Fruit fly (Drosophila melanogaster) whole organism, embryonic: ENCODE measurements around the gene Sb.

ENCODE experiments used
- Blimp-1 ChIP-seq: fragments of 200-800 bp; sonication (Bioruptor generic); optimal IDR thresholded peaks from 3 replicates; lab custom pipeline; 2018; ENCODE audit warnings: missing biosample characterization, missing genetic modification characterization, mild to moderate bottlenecking, moderate library complexity, missing genetic modification reagents
- C15 ChIP-seq: fragments of 200-800 bp; sonication (Bioruptor generic); IDR thresholded peaks from 3 replicates; pipeline ENCODE4 v1.3.6; 2022; ENCODE audit warnings: missing biosample characterization, missing genetic modification characterization
- CG10321 ChIP-seq: fragments of 200-800 bp; sonication (Bioruptor generic); IDR thresholded peaks from 2 replicates; pipeline ENCODE4 v1.3.6; 2022; ENCODE audit warnings: missing biosample characterization, missing genetic modification characterization
- CG11093 ChIP-seq: fragments of 200-800 bp; sonication (Bioruptor generic); IDR thresholded peaks from 3 replicates; pipeline ENCODE4 v1.3.6; 2022; ENCODE audit warnings: missing biosample characterization, missing genetic modification characterization
- CG12299 ChIP-seq: fragments of 200-800 bp; sonication (Bioruptor generic); optimal IDR thresholded peaks from 2 replicates; lab custom pipeline; 2018; ENCODE audit warnings: missing biosample characterization, mild to moderate bottlenecking, missing genetic modification characterization
- CG14710 ChIP-seq: fragments of 200-800 bp; sonication (Bioruptor generic); optimal IDR thresholded peaks from 3 replicates; lab custom pipeline; 2019; ENCODE audit warnings: missing biosample characterization, mild to moderate bottlenecking, missing genetic modification characterization, moderate library complexity
- CG1602 ChIP-seq: fragments of 200-800 bp; sonication (Bioruptor generic); optimal IDR thresholded peaks from 3 replicates; lab custom pipeline; 2016; ENCODE audit warnings: missing biosample characterization, missing genetic modification characterization
- CG16863 ChIP-seq: fragments of 200-800 bp; sonication (Bioruptor generic); optimal IDR thresholded peaks from 3 replicates; lab custom pipeline; 2016; ENCODE audit warnings: missing biosample characterization, missing genetic modification characterization
- CG17186 ChIP-seq: fragments of 200-800 bp; sonication (Bioruptor generic); optimal IDR thresholded peaks from 3 replicates; lab custom pipeline; 2017; ENCODE audit warnings: missing biosample characterization, missing genetic modification reagents, missing genetic modification characterization
- CG17328 ChIP-seq: fragments of 200-800 bp; sonication (Bioruptor generic); IDR thresholded peaks from 2 replicates; pipeline ENCODE4 v1.3.6; 2022; ENCODE audit warnings: missing biosample characterization, missing genetic modification characterization
- CG17612 ChIP-seq: fragments of 200-800 bp; sonication (Bioruptor generic); IDR thresholded peaks from 2 replicates; pipeline ENCODE4 v1.3.6; 2022; ENCODE audit warnings: missing biosample characterization, missing genetic modification characterization
- CG2120 ChIP-seq: fragments of 200-800 bp; sonication (Bioruptor generic); optimal IDR thresholded peaks from 3 replicates; lab custom pipeline; 2016; ENCODE audit warnings: missing biosample characterization, missing genetic modification characterization
- CG31441 ChIP-seq: fragments of 200-800 bp; sonication (Bioruptor generic); IDR thresholded peaks from 2 replicates; pipeline ENCODE4 v1.3.6; 2022; ENCODE audit warnings: missing biosample characterization, missing genetic modification characterization
- CG3726 ChIP-seq: fragments of 200-800 bp; sonication (Bioruptor generic); IDR thresholded peaks from 3 replicates; pipeline ENCODE4, ENCODE4 v1.3.6; 2022; ENCODE audit warnings: missing biosample characterization, missing genetic modification characterization
- CG5180 ChIP-seq: fragments of 200-800 bp; sonication (Bioruptor generic); optimal IDR thresholded peaks from 3 replicates; lab custom pipeline; 2017; ENCODE audit warnings: missing biosample characterization, missing genetic modification characterization, mild to moderate bottlenecking, moderate library complexity, missing genetic modification reagents
- CG5245 ChIP-seq: fragments of 200-800 bp; sonication (Bioruptor generic); optimal IDR thresholded peaks from 3 replicates; lab custom pipeline; 2016; ENCODE audit warnings: missing biosample characterization, missing genetic modification characterization
- CG5953 ChIP-seq: fragments of 200-800 bp; sonication (Bioruptor generic); IDR thresholded peaks from 2 replicates; pipeline ENCODE4 v1.3.6; 2022; ENCODE audit warnings: missing biosample characterization, missing genetic modification characterization
- CG6854 ChIP-seq: fragments of 200-800 bp; sonication (Bioruptor generic); optimal IDR thresholded peaks from 3 replicates; lab custom pipeline; 2017; ENCODE audit warnings: missing biosample characterization, mild to moderate bottlenecking, missing genetic modification characterization
- CG7357 ChIP-seq: fragments of 200-800 bp; sonication (Bioruptor generic); IDR thresholded peaks from 3 replicates; pipeline ENCODE4 v1.3.6; 2022; ENCODE audit warnings: missing biosample characterization, missing genetic modification characterization
- CG9215 ChIP-seq: fragments of 200-800 bp; sonication (Bioruptor generic); IDR thresholded peaks from 2 replicates; pipeline ENCODE4 v1.3.6; 2022; ENCODE audit warnings: missing biosample characterization, missing genetic modification characterization
- CG9797 ChIP-seq: fragments of 200-800 bp; sonication (Bioruptor generic); optimal IDR thresholded peaks from 3 replicates; lab custom pipeline; 2018; ENCODE audit warnings: missing biosample characterization, mild to moderate bottlenecking, missing genetic modification characterization
- Camta ChIP-seq: fragments of 200-800 bp; sonication (Bioruptor generic); optimal IDR thresholded peaks from 2 replicates; lab custom pipeline; 2016; ENCODE audit warnings: missing biosample characterization, missing genetic modification characterization
- Dip3 ChIP-seq: fragments of 200-800 bp; sonication (Bioruptor generic); optimal IDR thresholded peaks from 3 replicates; lab custom pipeline; 2016; ENCODE audit warnings: missing biosample characterization, missing genetic modification characterization
- Doc3 ChIP-seq: fragments of 200-800 bp; sonication (Bioruptor generic); IDR thresholded peaks from 3 replicates; pipeline ENCODE4 v1.3.6; 2022; ENCODE audit warnings: missing biosample characterization, missing genetic modification characterization; ENCODE audit not compliant: partially characterized antibody
- Ets97D ChIP-seq: fragments of 200-800 bp; sonication (Bioruptor generic); optimal IDR thresholded peaks from 3 replicates; lab custom pipeline; 2016; ENCODE audit warnings: missing biosample characterization, missing genetic modification characterization
- Fer1 ChIP-seq: fragments of 200-800 bp; sonication (Bioruptor generic); optimal IDR thresholded peaks from 2 replicates; lab custom pipeline; 2017; ENCODE audit warnings: missing biosample characterization, mild to moderate bottlenecking, missing genetic modification characterization
- Gsc ChIP-seq: fragments of 200-800 bp; sonication (Bioruptor generic); IDR thresholded peaks from 2 replicates; pipeline ENCODE4 v1.3.6; 2022; ENCODE audit warnings: missing biosample characterization, missing genetic modification characterization
- HLH54F ChIP-seq: fragments of 200-800 bp; sonication (Bioruptor generic); optimal IDR thresholded peaks from 3 replicates; lab custom pipeline; 2016; ENCODE audit warnings: missing biosample characterization, missing genetic modification characterization
- Hand ChIP-seq: fragments of 200-800 bp; sonication (Bioruptor generic); optimal IDR thresholded peaks from 2 replicates; lab custom pipeline; 2017; ENCODE audit warnings: mild to moderate bottlenecking, missing biosample characterization, missing genetic modification reagents, missing genetic modification characterization
- Hsf ChIP-seq: fragments of 200-800 bp; sonication (Bioruptor generic); optimal IDR thresholded peaks from 3 replicates; lab custom pipeline; 2016; ENCODE audit warnings: missing biosample characterization, missing genetic modification characterization
- Kr ChIP-seq: fragments of 200-800 bp; sonication (Bioruptor generic); optimal IDR thresholded peaks from 2 replicates; lab custom pipeline; 2017; ENCODE audit warnings: missing biosample characterization, mild to moderate bottlenecking, missing genetic modification characterization
- Lhr ChIP-seq: fragments of 200-800 bp; sonication (Bioruptor generic); optimal IDR thresholded peaks from 3 replicates; lab custom pipeline; 2017; ENCODE audit warnings: mild to moderate bottlenecking, missing biosample characterization, missing genetic modification reagents, missing genetic modification characterization
- Lim3 ChIP-seq: fragments of 200-800 bp; sonication (Bioruptor generic); IDR thresholded peaks from 2 replicates; pipeline ENCODE4 v1.3.6; 2022; ENCODE audit warnings: missing biosample characterization, missing genetic modification characterization
- Meics ChIP-seq: fragments of 200-800 bp; sonication (Bioruptor generic); optimal IDR thresholded peaks from 2 replicates; lab custom pipeline; 2017; ENCODE audit warnings: missing biosample characterization, mild to moderate bottlenecking, missing genetic modification characterization
- Oli ChIP-seq: fragments of 200-800 bp; sonication (Bioruptor generic); optimal IDR thresholded peaks from 2 replicates; lab custom pipeline; 2018; ENCODE audit warnings: missing biosample characterization, mild to moderate bottlenecking, missing genetic modification characterization, moderate library complexity
- ase ChIP-seq: fragments of 200-800 bp; sonication (Bioruptor generic); IDR thresholded peaks from 3 replicates; pipeline ENCODE4 v1.3.6; 2022; ENCODE audit warnings: missing biosample characterization, missing genetic modification characterization
- ato ChIP-seq: fragments of 200-800 bp; sonication (Bioruptor generic); IDR thresholded peaks from 2 replicates; pipeline ENCODE4 v1.3.6; 2022; ENCODE audit warnings: missing biosample characterization, missing genetic modification characterization; ENCODE audit not compliant: partially characterized antibody
- chinmo ChIP-seq: fragments of 200-800 bp; sonication (Bioruptor generic); IDR thresholded peaks from 4 replicates; pipeline ENCODE4 v1.3.6; 2022; ENCODE audit warnings: missing biosample characterization, missing genetic modification characterization; ENCODE audit not compliant: partially characterized antibody
- dati ChIP-seq: fragments of 200-800 bp; sonication (Bioruptor generic); IDR thresholded peaks from 2 replicates; pipeline ENCODE4 v1.3.6; 2022; ENCODE audit warnings: missing biosample characterization, missing genetic modification characterization
- dpn ChIP-seq, 2 experiments: fragments of 200-800 bp; sonication (Bioruptor generic); optimal IDR thresholded peaks; 3 replicates each; lab custom pipeline; 2016; ENCODE audit warnings: missing biosample characterization in 2 of 2, missing genetic modification characterization in 2 of 2
- gce ChIP-seq: fragments of 200-800 bp; sonication (Bioruptor generic); IDR thresholded peaks from 3 replicates; pipeline ENCODE4 v1.3.6; 2022; ENCODE audit warnings: missing biosample characterization, missing genetic modification characterization
- gsb ChIP-seq: fragments of 200-800 bp; sonication (Bioruptor generic); IDR thresholded peaks from 2 replicates; pipeline ENCODE4 v1.3.6; 2022; ENCODE audit warnings: missing biosample characterization, missing genetic modification characterization
- mirr ChIP-seq: fragments of 200-800 bp; sonication (Bioruptor generic); optimal IDR thresholded peaks from 3 replicates; lab custom pipeline; 2018; ENCODE audit warnings: missing biosample characterization, mild to moderate bottlenecking, missing genetic modification characterization
- nau ChIP-seq: fragments of 200-800 bp; sonication (Bioruptor generic); optimal IDR thresholded peaks from 3 replicates; lab custom pipeline; 2017; ENCODE audit warnings: missing biosample characterization, mild to moderate bottlenecking, missing genetic modification characterization, missing genetic modification reagents
- org-1 ChIP-seq: fragments of 200-800 bp; sonication (Bioruptor generic); optimal IDR thresholded peaks from 2 replicates; lab custom pipeline; 2017; ENCODE audit warnings: missing biosample characterization, missing genetic modification characterization
- pzg ChIP-seq: fragments of 200-800 bp; sonication (Bioruptor generic); optimal IDR thresholded peaks from 3 replicates; lab custom pipeline; 2018; ENCODE audit warnings: missing biosample characterization, mild to moderate bottlenecking, missing genetic modification characterization, moderate library complexity
- sisA ChIP-seq: fragments of 200-800 bp; sonication (Bioruptor generic); IDR thresholded peaks from 2 replicates; pipeline ENCODE4 v1.3.6; 2022; ENCODE audit warnings: missing biosample characterization, missing genetic modification characterization
- slou ChIP-seq: fragments of 200-800 bp; sonication (Bioruptor generic); optimal IDR thresholded peaks from 3 replicates; lab custom pipeline; 2016; ENCODE audit warnings: missing biosample characterization, missing genetic modification characterization
- wor ChIP-seq: fragments of 200-800 bp; sonication (Bioruptor generic); IDR thresholded peaks from 2 replicates; pipeline ENCODE4 v1.3.6; 2022; ENCODE audit warnings: missing biosample characterization, missing genetic modification characterization

Sb gene

DNA sequence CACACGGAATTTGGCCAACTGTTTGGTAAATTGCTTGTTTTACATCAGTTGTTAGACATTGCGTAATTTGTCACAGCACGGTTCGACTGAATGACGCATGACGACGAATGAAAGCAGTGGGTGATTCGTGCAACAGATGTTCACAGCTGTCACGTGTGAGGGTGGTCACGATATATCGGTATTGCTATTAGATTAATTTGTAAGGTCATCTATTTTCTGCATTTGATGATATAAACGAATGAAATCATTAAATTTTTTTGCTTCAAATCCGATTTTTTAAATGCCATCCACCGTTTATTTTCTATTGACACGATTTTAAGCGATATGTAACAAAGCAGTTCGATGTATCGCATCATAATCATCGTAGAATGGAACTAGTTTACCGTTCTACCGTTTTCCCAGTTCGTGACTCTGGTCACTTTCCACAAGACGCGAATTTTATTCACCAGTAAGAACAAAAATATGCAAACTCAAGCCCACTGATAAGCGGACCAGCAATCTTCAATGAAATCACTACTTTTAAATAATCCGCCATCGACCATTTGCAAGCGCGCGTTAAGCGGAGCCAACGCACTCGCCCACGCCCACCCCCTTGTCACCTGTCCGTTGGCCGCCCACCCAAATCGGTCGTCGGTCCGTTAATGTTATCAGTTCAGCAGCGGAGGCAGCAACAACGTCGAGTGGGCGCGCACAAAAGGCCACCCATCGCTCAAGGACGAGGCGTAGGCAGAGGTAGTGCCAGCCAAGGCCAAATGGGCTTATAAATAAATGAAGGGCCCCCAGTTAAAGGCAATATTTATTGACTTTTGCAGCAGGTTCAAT, 30.9 kb downstream of the Sb start, which contains the start of the genes Mic26-27 and CG5916 (continued):
- TF ChIP-seq CG9797 (GFP tag; lab: Kevin White, UChicago): peak; percentile 81
- peak; percentile 83 for TF ChIP-seq CG16863 (GFP tag; lab: Kevin White, UChicago)
- peak; percentile 58 for TF ChIP-seq slou (GFP tag; lab: Kevin White, UChicago)
- TF ChIP-seq CG17612 (GFP tag; lab: Robert Waterston, UW): no peak
- peak; percentile 85 for TF ChIP-seq Camta
- TF ChIP-seq Ets97D (GFP tag; lab: Kevin White, UChicago): peak; percentile 89
- peak; percentile 71 to 78 for TF ChIP-seq dpn (GFP tag; optimal IDR thresholded peaks at IDR 0.05; lab: Kevin White, UChicago)
- TF ChIP-seq Lim3: 0 out of 2 replicates have a peak, but pooled peaks have one; percentile 36
- TF ChIP-seq CG12299 (tag; lab: Kevin White, UChicago): no peak
- 0 out of 3 replicates have a peak, but pooled peaks have one; percentile 20 for TF ChIP-seq gce (GFP tag; lab: Robert Waterston, UW)
- peak; percentile 65 for TF ChIP-seq mirr (GFP tag; lab: Kevin White, UChicago)
- TF ChIP-seq Fer1 (GFP tag; lab: Kevin White, UChicago): no peak
- TF ChIP-seq Oli (tag; lab: Kevin White, UChicago): peak; percentile 36
- TF ChIP-seq CG14710 (tag; lab: Kevin White, UChicago): peak; percentile 90
- TF ChIP-seq CG3726 (GFP tag; lab: Robert Waterston, UW): no peak
- TF ChIP-seq CG1602 (GFP tag; lab: Kevin White, UChicago): peak; percentile 81
- peak; percentile 94 for TF ChIP-seq HLH54F (GFP tag; lab: Kevin White, UChicago)
- TF ChIP-seq nau (GFP tag; lab: Kevin White, UChicago): no peak
- peak; percentile 89 for TF ChIP-seq CG2120
- TF ChIP-seq Kr (GFP tag; lab: Kevin White, UChicago): no peak
- peak; percentile 63 for TF ChIP-seq Meics
- peak; percentile 75 for TF ChIP-seq CG7357 (GFP tag; lab: Robert Waterston, UW)
- no peak for TF ChIP-seq dati
- peak; percentile 95 for TF ChIP-seq Hsf (GFP tag; lab: Kevin White, UChicago)
- peak; percentile 76 for TF ChIP-seq CG5953 (GFP tag; lab: Robert Waterston, UW)
- TF ChIP-seq sisA (GFP tag; lab: Robert Waterston, UW): peak; percentile 95
- TF ChIP-seq gsb (GFP tag; lab: Robert Waterston, UW): peak; percentile 60
- peak; percentile 83 for TF ChIP-seq ase (GFP tag; lab: Robert Waterston, UW)
- no peak for TF ChIP-seq C15
- no peak for TF ChIP-seq CG10321 (GFP tag; lab: Robert Waterston, UW)
- peak; percentile 92 for TF ChIP-seq pzg (GFP tag; lab: Kevin White, UChicago)
- peak; percentile 14 for TF ChIP-seq org-1
- TF ChIP-seq Doc3 (GFP tag; lab: Robert Waterston, UW): peak; percentile 100
- TF ChIP-seq Gsc (GFP tag; lab: Robert Waterston, UW): peak; percentile 69
- TF ChIP-seq wor: peak; percentile 85
- TF ChIP-seq ato (GFP tag; lab: Robert Waterston, UW): peak; percentile 95
- TF ChIP-seq CG5245 (GFP tag; lab: Kevin White, UChicago): peak; percentile 45
- TF ChIP-seq Lhr: peak; percentile 76
- no peak for TF ChIP-seq Hand (GFP tag; lab: Kevin White, UChicago)
- TF ChIP-seq Dip3 (GFP tag; lab: Kevin White, UChicago): peak; percentile 79
- TF ChIP-seq chinmo (GFP tag; lab: Robert Waterston, UW): peak; percentile 94; the same call in 2 of the 4 replicates
- peak; percentile 67; the same call in 1 of the 3 replicates for TF ChIP-seq CG11093 (GFP tag; lab: Robert Waterston, UW)
- TF ChIP-seq CG6854: no peak
- peak; percentile 84 for TF ChIP-seq CG17186
- TF ChIP-seq Blimp-1: peak; percentile 85
- peak; percentile 79 for TF ChIP-seq CG31441
- TF ChIP-seq CG17328 (GFP tag; lab: Robert Waterston, UW): peak; percentile 64; the same call in 1 of the 2 replicates
- TF ChIP-seq CG5180 (GFP tag; lab: Kevin White, UChicago): no peak
- TF ChIP-seq CG9215 (GFP tag; lab: Robert Waterston, UW): peak; percentile 79
